Worm (Caenorhabditis elegans): ENCODE results near the gene C54H2.4.
A peak's percentile ranks its signal among the peaks of the same experiment; 100 is the strongest.

C54H2.4 gene

ce11 chrX:5772538-5773154 is 2.1 kb upstream of the C54H2.4 start:
- TF ChIP-seq nhr-76 (tag; optimal IDR thresholded peaks at IDR 0.05) (no peak), pha-4 (tag; optimal IDR thresholded peaks at IDR 0.05) (peak; percentile 39), elt-3 (tag; optimal IDR thresholded peaks at IDR 0.05) (no peak)

- no peak for TF ChIP-seq ztf-11 (tag; optimal IDR thresholded peaks at IDR 0.05)
- no peak for TF ChIP-seq mab-5 (tag; optimal IDR thresholded peaks at IDR 0.05)
- peak; percentile 11 for TF ChIP-seq M03D4.4 (tag; optimal IDR thresholded peaks at IDR 0.05)
- peak; percentile 19 for TF ChIP-seq drap-1 (GFP tag; optimal IDR thresholded peaks at IDR 0.05)
- TF ChIP-seq sptf-1 (tag; optimal IDR thresholded peaks at IDR 0.05) = no peak
- peak; percentile 73 for TF ChIP-seq mls-2 (tag; optimal IDR thresholded peaks at IDR 0.05)
- TF ChIP-seq ceh-39 (tag; optimal IDR thresholded peaks at IDR 0.05) = no peak
- TF ChIP-seq mep-1 (tag; optimal IDR thresholded peaks at IDR 0.05) = peak; percentile 20
- TF ChIP-seq nhr-237 (tag; optimal IDR thresholded peaks at IDR 0.05) = no peak
- TF ChIP-seq unc-62 (GFP tag; optimal IDR thresholded peaks at IDR 0.05) = peak; percentile 39
- no peak for TF ChIP-seq blmp-1 (tag; optimal IDR thresholded peaks at IDR 0.05)
- TF ChIP-seq lin-13 (tag; optimal IDR thresholded peaks at IDR 0.05) = peak; percentile 32
- no peak for TF ChIP-seq tbx-8 (GFP tag; optimal IDR thresholded peaks at IDR 0.05)
- no peak for TF ChIP-seq nhr-2 (tag; optimal IDR thresholded peaks at IDR 0.05)
- no peak for TF ChIP-seq elt-1 (tag; optimal IDR thresholded peaks at IDR 0.05; ENCODE audit: borderline replicate concordance, insufficient read depth)
- TF ChIP-seq nhr-28 (tag; optimal IDR thresholded peaks at IDR 0.05) = no peak
- peak; percentile 32 for TF ChIP-seq ces-1 (GFP tag; optimal IDR thresholded peaks at IDR 0.05)
Measured at ce11 chrX:5764739-5765138, 5.8 kb downstream of the C54H2.4 start.

- TF ChIP-seq M03D4.4 (tag; optimal IDR thresholded peaks at IDR 0.05) = peak; percentile 13
- TF ChIP-seq unc-120 (tag; optimal IDR thresholded peaks at IDR 0.05; ENCODE audit: poor library complexity, severe bottlenecking) = peak; percentile 44
- no peak for TF ChIP-seq nhr-237 (tag; optimal IDR thresholded peaks at IDR 0.05)
- TF ChIP-seq pha-4 (tag; optimal IDR thresholded peaks at IDR 0.05) = peak; percentile 97
- peak; percentile 69 for TF ChIP-seq lin-13 (tag; optimal IDR thresholded peaks at IDR 0.05)
- TF ChIP-seq mep-1 (tag; optimal IDR thresholded peaks at IDR 0.05) = peak; percentile 18
- TF ChIP-seq unc-62 (GFP tag; optimal IDR thresholded peaks at IDR 0.05) = peak; percentile 51
- no peak for TF ChIP-seq ham-2 (GFP tag; optimal IDR thresholded peaks at IDR 0.05)
- TF ChIP-seq ceh-39 (tag; optimal IDR thresholded peaks at IDR 0.05) = no peak
- no peak for TF ChIP-seq flh-1 (GFP tag; optimal IDR thresholded peaks at IDR 0.05)
- no peak for TF ChIP-seq ces-1 (GFP tag; optimal IDR thresholded peaks at IDR 0.05)
- no peak for TF ChIP-seq sem-2 (GFP tag; optimal IDR thresholded peaks at IDR 0.05)
- no peak for TF ChIP-seq bed-3 (GFP tag; optimal IDR thresholded peaks at IDR 0.05)
- TF ChIP-seq cnd-1 (tag; optimal IDR thresholded peaks at IDR 0.05) = peak; percentile 33
- peak; percentile 61 for TF ChIP-seq sptf-1 (tag; optimal IDR thresholded peaks at IDR 0.05)
- no peak for TF ChIP-seq snpc-4 (tag; optimal IDR thresholded peaks at IDR 0.05)
- peak; percentile 74 for TF ChIP-seq hlh-1 (tag; optimal IDR thresholded peaks at IDR 0.05)
- peak; percentile 62 for TF ChIP-seq drap-1 (GFP tag; optimal IDR thresholded peaks at IDR 0.05)
- TF ChIP-seq mls-2 (tag; optimal IDR thresholded peaks at IDR 0.05) = peak; percentile 37
Measured at ce11 chrX:5763904-5764303, 6.6 kb downstream of the C54H2.4 start.

DNA sequence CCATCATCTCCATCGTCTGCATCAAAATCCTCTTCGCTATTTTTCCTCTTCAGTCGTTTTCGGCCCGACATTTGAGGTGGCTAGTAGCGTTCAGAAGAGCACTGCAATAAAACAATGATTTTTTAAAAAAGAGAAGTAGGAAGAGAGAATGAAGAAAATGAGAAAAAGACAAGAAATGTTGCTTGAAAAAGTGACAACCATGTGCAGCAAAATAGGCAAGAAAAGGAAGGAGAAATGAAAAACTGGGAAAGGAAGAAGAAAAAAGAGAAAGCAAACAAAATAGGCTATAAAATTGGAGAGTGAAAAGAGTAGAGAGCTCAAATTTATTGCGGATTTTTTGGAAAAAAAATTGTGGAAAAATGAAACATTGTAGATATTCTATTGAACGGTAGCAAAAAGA is 7.3 kb downstream of the C54H2.4 start, which contains the start of gene tag-294:
Gene tag-294, minus strand, starts transcription at position 101 of the 400 bp plus-strand sequence.
- no peak for TF ChIP-seq sem-2 (GFP tag; optimal IDR thresholded peaks at IDR 0.05)
- no peak for TF ChIP-seq mls-2 (tag; optimal IDR thresholded peaks at IDR 0.05)
- TF ChIP-seq ces-1 (GFP tag; optimal IDR thresholded peaks at IDR 0.05) = peak; percentile 21

- no peak for TF ChIP-seq mep-1 (tag; optimal IDR thresholded peaks at IDR 0.05)
- TF ChIP-seq ztf-11 (tag; optimal IDR thresholded peaks at IDR 0.05) = no peak
- TF ChIP-seq unc-39 (tag; optimal IDR thresholded peaks at IDR 0.05) = no peak
- no peak for TF ChIP-seq ceh-43 (GFP tag; optimal IDR thresholded peaks at IDR 0.05)
- TF ChIP-seq lin-13 (tag; optimal IDR thresholded peaks at IDR 0.05) = no peak
- no peak for TF ChIP-seq M03D4.4 (tag; optimal IDR thresholded peaks at IDR 0.05)
- TF ChIP-seq drap-1 (GFP tag; optimal IDR thresholded peaks at IDR 0.05) = no peak
- no peak for TF ChIP-seq mls-2 (tag; optimal IDR thresholded peaks at IDR 0.05)
- no peak for TF ChIP-seq sem-2 (GFP tag; optimal IDR thresholded peaks at IDR 0.05)
- no peak for TF ChIP-seq unc-120 (tag; optimal IDR thresholded peaks at IDR 0.05; ENCODE audit: poor library complexity, severe bottlenecking)
Measured at ce11 chrX:5753141-5753540, 17.4 kb downstream of the C54H2.4 start.

Measured in whole organism, mixed stage, embryonic.